Worm (Caenorhabditis elegans): ENCODE results near the gene ZK673.5.
"Not testable (repeated sequence)": the region's sequence is repeated elsewhere in the genome, so short reads cannot be mapped to it uniquely, and the experiment has no call there.

ce11 chrII:10442846-10443245, 18.5 kb upstream of the ZK673.5 start, which contains the start of gene ZK673.1:
- not testable (repeated sequence) for TF ChIP-seq K02D7.2, gmeb-2, pqm-1, eyg-1 (tag; optimal IDR thresholded peaks at IDR 0.05)
